Worm (Caenorhabditis elegans): ENCODE results near the gene gcy-8.
A peak's percentile ranks its signal among the peaks of the same experiment; 100 is the strongest.
"Not testable (repeated sequence)": the region's sequence is repeated elsewhere in the genome, so short reads cannot be mapped to it uniquely, and the experiment has no call there.

gcy-8 gene

ce11 chrIV:7943272-7943671 lies 15.3 kb downstream of the gcy-8 start:
- TF ChIP-seq ZK546.5 (tag; optimal IDR thresholded peaks at IDR 0.05): no peak
- TF ChIP-seq blmp-1 (tag; optimal IDR thresholded peaks at IDR 0.05; ENCODE audit: insufficient read depth): peak; percentile 27
- TF ChIP-seq nhr-129 (tag; optimal IDR thresholded peaks at IDR 0.05): peak; percentile 29
- peak; percentile 54 for TF ChIP-seq nhr-25 (tag; optimal IDR thresholded peaks at IDR 0.05)

- TF ChIP-seq C34F6.9 (tag; optimal IDR thresholded peaks at IDR 0.05): no peak
- no peak for TF ChIP-seq unc-39 (tag; optimal IDR thresholded peaks at IDR 0.05)
- TF ChIP-seq elt-3 (tag; optimal IDR thresholded peaks at IDR 0.05): no peak
- no peak for TF ChIP-seq ZK546.5 (tag; optimal IDR thresholded peaks at IDR 0.05)
- no peak for TF ChIP-seq ama-1 (optimal IDR thresholded peaks at IDR 0.05)
- TF ChIP-seq ztf-4 (tag; optimal IDR thresholded peaks at IDR 0.05): no peak
- TF ChIP-seq lin-13 (GFP tag; optimal IDR thresholded peaks at IDR 0.05): no peak
- no peak for TF ChIP-seq lsy-2 (tag; optimal IDR thresholded peaks at IDR 0.05)
- TF ChIP-seq unc-55 (GFP tag; optimal IDR thresholded peaks at IDR 0.05): no peak
- TF ChIP-seq crh-2 (tag; optimal IDR thresholded peaks at IDR 0.05): no peak
- no peak for TF ChIP-seq alr-1 (tag; optimal IDR thresholded peaks at IDR 0.05)
- TF ChIP-seq ztf-11 (tag; optimal IDR thresholded peaks at IDR 0.05): no peak
Observed at ce11 chrIV:7946457-7946856, 18.5 kb downstream of the gcy-8 start, which contains the start of gene czw-1. czw-1 (minus strand) TSS chrIV:7946825.

- TF ChIP-seq F13H6.1 (tag; optimal IDR thresholded peaks at IDR 0.05) (peak; percentile 68), snpc-4 (tag; optimal IDR thresholded peaks at IDR 0.05) (peak; percentile 7), C34F6.9 (tag; optimal IDR thresholded peaks at IDR 0.05) (peak; percentile 72), zag-1 (tag; optimal IDR thresholded peaks at IDR 0.05) (peak; percentile 49), sma-9 (GFP tag; optimal IDR thresholded peaks at IDR 0.05) (peak; percentile 75), lin-13 (GFP tag; optimal IDR thresholded peaks at IDR 0.05) (peak; percentile 65), crh-2 (tag; optimal IDR thresholded peaks at IDR 0.05) (peak; percentile 33), sma-3 (GFP tag; optimal IDR thresholded peaks at IDR 0.05) (peak; percentile 68), nhr-25 (tag; optimal IDR thresholded peaks at IDR 0.05) (peak; percentile 24), unc-55 (GFP tag; optimal IDR thresholded peaks at IDR 0.05) (peak; percentile 55), gmeb-1 (tag; optimal IDR thresholded peaks at IDR 0.05) (peak; percentile 32), lsy-2 (tag; optimal IDR thresholded peaks at IDR 0.05) (peak; percentile 82 to 96), nhr-129 (tag; optimal IDR thresholded peaks at IDR 0.05) (peak; percentile 74)
- TF ChIP-seq sma-9 (tag; optimal IDR thresholded peaks at IDR 0.05): not testable (repeated sequence)
Observed at ce11 chrIV:7946899-7947499, 19.0 kb downstream of the gcy-8 start, which contains the start of gene F20D12.12. F20D12.12 (plus strand) TSS chrIV:7947440.

- TF ChIP-seq C34F6.9 (tag; optimal IDR thresholded peaks at IDR 0.05) (peak; percentile 2), F13H6.1 (tag; optimal IDR thresholded peaks at IDR 0.05) (peak; percentile 8), unc-55 (GFP tag; optimal IDR thresholded peaks at IDR 0.05) (peak; percentile 48), lsy-2 (tag; optimal IDR thresholded peaks at IDR 0.05) (peak in 1 of 2 experiments; percentile 63)
Observed at ce11 chrIV:7948290-7948689, 20.3 kb downstream of the gcy-8 start, which contains the start of gene mcm-3AP. mcm-3AP (plus strand) TSS chrIV:7948672.

ce11 chrIV:7954006-7954405 lies 26.1 kb downstream of the gcy-8 start:
- TF ChIP-seq nhr-237 (tag; optimal IDR thresholded peaks at IDR 0.05) (no peak), unc-39 (tag; optimal IDR thresholded peaks at IDR 0.05) (no peak), nhr-21 (tag; optimal IDR thresholded peaks at IDR 0.05) (no peak), alr-1 (tag; optimal IDR thresholded peaks at IDR 0.05) (no peak), C34F6.9 (tag; optimal IDR thresholded peaks at IDR 0.05) (no peak), nhr-25 (tag; optimal IDR thresholded peaks at IDR 0.05) (no peak), lsy-2 (tag; optimal IDR thresholded peaks at IDR 0.05) (no peak), fos-1 (tag; optimal IDR thresholded peaks at IDR 0.05) (no peak)

- TF ChIP-seq sma-9 (GFP tag; optimal IDR thresholded peaks at IDR 0.05): no peak
- TF ChIP-seq sma-9 (tag; optimal IDR thresholded peaks at IDR 0.05): no peak
- TF ChIP-seq unc-62 (GFP tag; optimal IDR thresholded peaks at IDR 0.05): no peak
- TF ChIP-seq lin-11 (tag; optimal IDR thresholded peaks at IDR 0.05): no peak
- TF ChIP-seq Y55F3AM.14 (GFP tag; optimal IDR thresholded peaks at IDR 0.05): no peak
- TF ChIP-seq ceh-82 (tag; optimal IDR thresholded peaks at IDR 0.05): no peak
- TF ChIP-seq nhr-25 (tag; optimal IDR thresholded peaks at IDR 0.05): no peak
- TF ChIP-seq gmeb-1 (tag; optimal IDR thresholded peaks at IDR 0.05): no peak
- no peak for TF ChIP-seq ama-1 (optimal IDR thresholded peaks at IDR 0.05)
- no peak for TF ChIP-seq unc-39 (tag; optimal IDR thresholded peaks at IDR 0.05)
- no peak for TF ChIP-seq peb-1 (tag; optimal IDR thresholded peaks at IDR 0.05)
- no peak for TF ChIP-seq elt-1 (tag; optimal IDR thresholded peaks at IDR 0.05)
- no peak for TF ChIP-seq egl-27 (tag; optimal IDR thresholded peaks at IDR 0.05)
- TF ChIP-seq nhr-77 (tag; optimal IDR thresholded peaks at IDR 0.05): no peak
- no peak for TF ChIP-seq alr-1 (tag; optimal IDR thresholded peaks at IDR 0.05)
- TF ChIP-seq skn-1 (tag; optimal IDR thresholded peaks at IDR 0.05): no peak
- TF ChIP-seq mab-5 (tag; optimal IDR thresholded peaks at IDR 0.05): no peak
Observed at ce11 chrIV:7955849-7956248, 27.9 kb downstream of the gcy-8 start, which contains the start of gene ceh-19. ceh-19 (minus strand) TSS chrIV:7955949.

All from whole organism, L2 larva.